Worm (Caenorhabditis elegans) whole organism, late embryonic: ENCODE data around the gene F02D8.9.
A peak's percentile ranks its signal among the peaks of the same experiment; 100 is the strongest.

ENCODE experiments used
- C08G9.2 ChIP-seq: sonication (generic microtip); optimal IDR thresholded peaks from 2 replicates; lab custom pipeline; 2016; ENCODE audit warnings: mild to moderate bottlenecking, missing genetic modification characterization, moderate library complexity, missing compliant biosample characterization
- C38D4.7 ChIP-seq: fragments of 200-800 bp; sonication (Bioruptor generic); optimal IDR thresholded peaks from 2 replicates; lab custom pipeline; 2018; ENCODE audit warnings: mild to moderate bottlenecking, missing genetic modification characterization, moderate library complexity, missing compliant biosample characterization
- F13H6.1 ChIP-seq: sonication (generic microtip); optimal IDR thresholded peaks from 2 replicates; lab custom pipeline; 2016; ENCODE audit warnings: missing genetic modification characterization, missing compliant biosample characterization
- T23F11.4 ChIP-seq: fragments of 200-800 bp; sonication (Bioruptor generic); optimal IDR thresholded peaks from 2 replicates; lab custom pipeline; 2018; ENCODE audit warnings: mild to moderate bottlenecking, missing genetic modification characterization, missing compliant biosample characterization
- ahr-1 ChIP-seq: sonication (generic microtip); optimal IDR thresholded peaks from 2 replicates; lab custom pipeline; 2016; ENCODE audit warnings: missing genetic modification characterization, missing compliant biosample characterization
- ceh-14 ChIP-seq: sonication (generic microtip); optimal IDR thresholded peaks from 2 replicates; lab custom pipeline; 2016; ENCODE audit warnings: missing genotype, missing genetic modification characterization, missing compliant biosample characterization
- ceh-19 ChIP-seq: fragments of 200-800 bp; sonication (Bioruptor generic); optimal IDR thresholded peaks from 2 replicates; lab custom pipeline; 2018; ENCODE audit warnings: mild to moderate bottlenecking, missing genetic modification characterization, missing compliant biosample characterization
- ceh-22 ChIP-seq: sonication (generic microtip); optimal IDR thresholded peaks from 2 replicates; lab custom pipeline; 2017; ENCODE audit warnings: missing biosample characterization, missing genetic modification characterization
- ceh-24 ChIP-seq: sonication (generic microtip); optimal IDR thresholded peaks from 2 replicates; lab custom pipeline; 2016; ENCODE audit warnings: mild to moderate bottlenecking, missing genetic modification characterization, missing compliant biosample characterization
- ceh-30 ChIP-seq: fragments of 150-350 bp; optimal IDR thresholded peaks from 2 replicates; lab custom pipeline; 2014; ENCODE audit warnings: missing biosample characterization, missing genetic modification characterization
- ceh-31 ChIP-seq: sonication (generic microtip); optimal IDR thresholded peaks from 2 replicates; lab custom pipeline; 2016; ENCODE audit warnings: missing genetic modification characterization, missing compliant biosample characterization
- ceh-45 ChIP-seq: fragments of 200-800 bp; sonication (Bioruptor generic); IDR thresholded peaks from 2 replicates; pipeline ENCODE4 v1.3.6; 2022; ENCODE audit warnings: missing genetic modification reagents, missing genetic modification characterization, missing compliant biosample characterization
- ceh-48 ChIP-seq: sonication (generic microtip); optimal IDR thresholded peaks from 2 replicates; lab custom pipeline; 2016; ENCODE audit warnings: missing genetic modification characterization, inconsistent platforms, missing compliant biosample characterization
- ceh-6 ChIP-seq: fragments of 200-800 bp; sonication (Bioruptor generic); optimal IDR thresholded peaks from 2 replicates; lab custom pipeline; 2018; ENCODE audit warnings: mild to moderate bottlenecking, missing genetic modification characterization, missing compliant biosample characterization
- ceh-9 ChIP-seq: sonication (generic microtip); optimal IDR thresholded peaks from 2 replicates; lab custom pipeline; 2016; ENCODE audit warnings: mild to moderate bottlenecking, missing genetic modification characterization, inconsistent platforms, missing compliant biosample characterization
- che-1 ChIP-seq: sonication (generic microtip); optimal IDR thresholded peaks from 2 replicates; lab custom pipeline; 2016; ENCODE audit warnings: mild to moderate bottlenecking, missing genetic modification characterization, missing compliant biosample characterization
- dve-1 ChIP-seq: sonication (generic microtip); optimal IDR thresholded peaks from 2 replicates; lab custom pipeline; 2017; ENCODE audit warnings: antibody characterized with exemption, mild to moderate bottlenecking, missing genetic modification characterization, missing compliant biosample characterization
- elt-2 ChIP-seq: sonication (generic microtip); optimal IDR thresholded peaks from 2 replicates; lab custom pipeline; 2016; ENCODE audit warnings: missing genetic modification reagents, missing genetic modification characterization, missing compliant biosample characterization
- ets-4 ChIP-seq: sonication (generic microtip); optimal IDR thresholded peaks from 2 replicates; lab custom pipeline; 2016; ENCODE audit warnings: missing genetic modification characterization, missing compliant biosample characterization
- fax-1 ChIP-seq: sonication (generic microtip); optimal IDR thresholded peaks from 2 replicates; lab custom pipeline; 2016; ENCODE audit warnings: missing genotype, missing genetic modification characterization, missing compliant biosample characterization
- fkh-6 ChIP-seq: sonication (generic microtip); optimal IDR thresholded peaks from 2 replicates; lab custom pipeline; 2016; ENCODE audit warnings: missing genetic modification characterization, missing compliant biosample characterization
- gmeb-2 ChIP-seq: sonication (generic microtip); optimal IDR thresholded peaks from 2 replicates; lab custom pipeline; 2016; ENCODE audit warnings: missing genetic modification characterization, inconsistent platforms, missing compliant biosample characterization
- hlh-30 ChIP-seq: sonication (generic microtip); optimal IDR thresholded peaks from 2 replicates; lab custom pipeline; 2017; ENCODE audit warnings: antibody characterized with exemption, missing genetic modification characterization, missing compliant biosample characterization; ENCODE audit not compliant: insufficient read depth
- hlh-8 ChIP-seq: sonication (generic microtip); optimal IDR thresholded peaks from 2 replicates; lab custom pipeline; 2016; ENCODE audit warnings: missing genotype, missing genetic modification characterization, missing compliant biosample characterization
- lim-6 ChIP-seq: sonication (generic microtip); optimal IDR thresholded peaks from 2 replicates; lab custom pipeline; 2016; ENCODE audit warnings: missing genetic modification characterization, missing compliant biosample characterization
- lin-11 ChIP-seq: fragments of 200-800 bp; sonication (Bioruptor generic); optimal IDR thresholded peaks from 2 replicates; lab custom pipeline; 2018; ENCODE audit warnings: mild to moderate bottlenecking, missing genetic modification characterization, missing compliant biosample characterization
- mec-3 ChIP-seq: sonication (generic microtip); optimal IDR thresholded peaks from 2 replicates; lab custom pipeline; 2016; ENCODE audit warnings: borderline replicate concordance, missing genetic modification characterization, missing compliant biosample characterization
- nhr-232 ChIP-seq: sonication (generic microtip); optimal IDR thresholded peaks from 2 replicates; lab custom pipeline; 2016; ENCODE audit warnings: missing genetic modification characterization, missing compliant biosample characterization
- pag-3 ChIP-seq: sonication (generic microtip); optimal IDR thresholded peaks from 2 replicates; lab custom pipeline; 2016; ENCODE audit warnings: missing compliant biosample characterization, missing genetic modification characterization, borderline replicate concordance
- pax-1 ChIP-seq: fragments of 150-350 bp; optimal IDR thresholded peaks from 2 replicates; lab custom pipeline; 2014; ENCODE audit warnings: missing biosample characterization, missing genetic modification characterization
- pha-2 ChIP-seq: sonication (generic microtip); optimal IDR thresholded peaks from 2 replicates; lab custom pipeline; 2017; ENCODE audit warnings: mild to moderate bottlenecking, missing genetic modification characterization, missing compliant biosample characterization
- pros-1 ChIP-seq: fragments of 150-350 bp; optimal IDR thresholded peaks from 2 replicates; lab custom pipeline; 2014; ENCODE audit warnings: missing biosample characterization, missing genetic modification reagents, missing genetic modification characterization
- rnt-1 ChIP-seq: sonication (generic microtip); optimal IDR thresholded peaks from 2 replicates; lab custom pipeline; 2016; ENCODE audit warnings: missing genetic modification characterization, missing compliant biosample characterization
- sdc-2 ChIP-seq: sonication (generic microtip); optimal IDR thresholded peaks from 2 replicates; lab custom pipeline; 2016; ENCODE audit warnings: missing genotype, missing genetic modification characterization, missing compliant biosample characterization
- sox-4 ChIP-seq: sonication (generic microtip); optimal IDR thresholded peaks from 2 replicates; lab custom pipeline; 2017; ENCODE audit warnings: mild to moderate bottlenecking, missing genetic modification characterization, inconsistent platforms, missing compliant biosample characterization
- syd-9 ChIP-seq: sonication (generic microtip); optimal IDR thresholded peaks from 2 replicates; lab custom pipeline; 2016; ENCODE audit warnings: mild to moderate bottlenecking, missing genetic modification characterization, moderate library complexity, missing compliant biosample characterization
- tbx-2 ChIP-seq: sonication (generic microtip); optimal IDR thresholded peaks from 2 replicates; lab custom pipeline; 2016; ENCODE audit warnings: missing genetic modification characterization, missing compliant biosample characterization
- unc-42 ChIP-seq: sonication (generic microtip); optimal IDR thresholded peaks from 2 replicates; lab custom pipeline; 2016; ENCODE audit warnings: missing genotype, missing genetic modification characterization, missing compliant biosample characterization
- unc-55 ChIP-seq: sonication (generic microtip); optimal IDR thresholded peaks from 2 replicates; lab custom pipeline; 2017; ENCODE audit warnings: missing biosample characterization, missing genetic modification reagents, missing genetic modification characterization

F02D8.9 gene

ce11 chrV:15002184-15002690 lies 46.7 kb upstream of the F02D8.9 start, which contains the start of the genes fib-1 and mut-15 (continued):
- TF ChIP-seq F13H6.1 (tag; lab: Kevin White, UChicago) (peak; percentile 88), ahr-1 (tag; lab: Kevin White, UChicago) (peak; percentile 81), T23F11.4 (GFP tag; lab: Kevin White, UChicago) (peak; percentile 23), mec-3 (tag; lab: Kevin White, UChicago) (peak; percentile 94), ceh-48 (tag; lab: Kevin White, UChicago) (peak; percentile 95), unc-55 (peak; percentile 83), rnt-1 (tag; lab: Kevin White, UChicago) (peak; percentile 95), hlh-30 (no peak), ceh-31 (tag; lab: Kevin White, UChicago) (peak; percentile 99), nhr-232 (tag; lab: Kevin White, UChicago) (no peak), tbx-2 (peak; percentile 98), pag-3 (tag; lab: Kevin White, UChicago) (peak; percentile 71), pha-2 (tag; lab: Kevin White, UChicago) (peak; percentile 51), fkh-6 (tag; lab: Kevin White, UChicago) (peak; percentile 70), ceh-19 (peak; percentile 66), hlh-8 (tag; lab: Kevin White, UChicago) (peak; percentile 77), ceh-24 (tag; lab: Kevin White, UChicago) (no peak), che-1 (tag; lab: Kevin White, UChicago) (peak; percentile 38), dve-1 (tag; lab: Kevin White, UChicago) (peak; percentile 67), lin-11 (tag; lab: Kevin White, UChicago) (no peak), elt-2 (tag; lab: Kevin White, UChicago) (peak; percentile 87), ets-4 (tag; lab: Kevin White, UChicago) (peak; percentile 92), syd-9 (peak; percentile 76), sdc-2 (peak; percentile 65), ceh-14 (tag; lab: Kevin White, UChicago) (peak; percentile 90), ceh-9 (tag; lab: Kevin White, UChicago) (no peak), ceh-30 (no peak)

ce11 chrV:15001536-15001935 lies 46.0 kb upstream of the F02D8.9 start:
- no peak for TF ChIP-seq unc-55
- no peak for TF ChIP-seq tbx-2
- TF ChIP-seq ceh-9 (tag; lab: Kevin White, UChicago), result no peak
- TF ChIP-seq pros-1 (tag; lab: Kevin White, UChicago), result no peak
- TF ChIP-seq fax-1 (tag; lab: Kevin White, UChicago), result no peak
- no peak for TF ChIP-seq pax-1
- no peak for TF ChIP-seq ceh-24 (tag; lab: Kevin White, UChicago)
- TF ChIP-seq lim-6 (tag; lab: Kevin White, UChicago), result no peak
- no peak for TF ChIP-seq F13H6.1 (tag; lab: Kevin White, UChicago)
- no peak for TF ChIP-seq ceh-45
- TF ChIP-seq C38D4.7, result no peak
- no peak for TF ChIP-seq unc-42 (tag; lab: Kevin White, UChicago)
- no peak for TF ChIP-seq C08G9.2
- TF ChIP-seq sox-4, result no peak
- TF ChIP-seq rnt-1 (tag; lab: Kevin White, UChicago), result no peak
- no peak for TF ChIP-seq ceh-22 (tag; lab: Kevin White, UChicago)
- TF ChIP-seq ceh-6 (GFP tag; lab: Kevin White, UChicago), result no peak
- no peak for TF ChIP-seq hlh-30
- no peak for TF ChIP-seq gmeb-2 (tag; lab: Kevin White, UChicago)
